Fruit fly (Drosophila melanogaster) S2 (cell line): ENCODE measurements around the gene CG34461.

Source experiments
- CG8478 ChIP-seq: fragments of >200 bp; optimal IDR thresholded peaks from 2 replicates; lab custom pipeline; 2018
- CTCF ChIP-seq, 2 experiments: fragments of >200 bp; optimal IDR thresholded peaks; 2 replicates each; lab custom pipeline; 2018

DNA sequence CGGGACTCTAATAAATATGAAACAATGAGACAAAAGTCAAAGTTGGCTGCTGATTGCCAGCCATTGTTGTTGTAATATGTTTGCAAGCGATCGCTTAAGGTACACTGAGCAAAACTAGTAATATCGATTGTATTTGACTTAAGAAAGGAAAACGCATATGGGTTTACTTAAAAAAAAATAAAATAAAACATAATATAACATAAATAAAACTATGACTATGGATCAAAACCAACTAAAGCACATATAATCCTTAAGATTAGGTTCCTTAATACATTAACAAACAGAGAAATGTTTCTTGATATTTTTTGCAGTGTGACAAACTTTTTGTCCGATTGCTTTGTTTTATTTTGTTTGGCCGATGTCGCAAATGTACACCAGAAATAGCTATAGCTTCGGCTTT is 7.9 kb downstream of the CG34461 start:
- no peak for TF ChIP-seq CG8478
- no peak for TF ChIP-seq CTCF (optimal IDR thresholded peaks at IDR 0.05; lab: Kevin White, UChicago)
